Worm (Caenorhabditis elegans) whole organism, L3 larva: Measurements from ENCODE around the gene C18D1.2.

Experiments used
- ZK546.5 ChIP-seq: sonication (generic microtip); optimal IDR thresholded peaks from 2 replicates; lab custom pipeline; 2017; ENCODE audit warnings: missing biosample characterization, missing genetic modification characterization
- elt-2 ChIP-seq: sonication (generic microtip); optimal IDR thresholded peaks from 2 replicates; lab custom pipeline; 2016; ENCODE audit warnings: missing genetic modification reagents, mild to moderate bottlenecking, missing genetic modification characterization, missing compliant biosample characterization
- nhr-12 ChIP-seq: fragments of 150-350 bp; optimal IDR thresholded peaks from 2 replicates; lab custom pipeline; 2014; ENCODE audit warnings: missing biosample characterization, missing genetic modification characterization
- nhr-237 ChIP-seq: fragments of 150-350 bp; optimal IDR thresholded peaks from 2 replicates; lab custom pipeline; 2014; ENCODE audit warnings: missing biosample characterization, missing genetic modification characterization
- nhr-77 ChIP-seq: fragments of 150-350 bp; optimal IDR thresholded peaks from 2 replicates; lab custom pipeline; 2014; ENCODE audit warnings: missing biosample characterization, missing genetic modification characterization
- pha-4 ChIP-seq: fragments of 150-350 bp; optimal IDR thresholded peaks from 2 replicates; lab custom pipeline; 2014; ENCODE audit warnings: missing biosample characterization, missing genetic modification reagents, missing genetic modification characterization
- pqm-1 ChIP-seq: fragments of 150-350 bp; optimal IDR thresholded peaks from 2 replicates; lab custom pipeline; 2017; ENCODE audit warnings: missing biosample characterization, missing genetic modification characterization, inconsistent platforms
- sea-2 ChIP-seq: fragments of 150-350 bp; sonication (generic microtip); optimal IDR thresholded peaks from 4 replicates; lab custom pipeline; 2014; ENCODE audit warnings: missing biosample characterization, missing genetic modification reagents, missing genetic modification characterization
- unc-62 ChIP-seq: fragments of 150-350 bp; sonication (generic microtip); optimal IDR thresholded peaks from 4 replicates; lab custom pipeline; 2014; ENCODE audit warnings: missing biosample characterization, missing genetic modification reagents, missing genetic modification characterization

ce11 chrII:10016013-10016412 is 40.8 kb upstream of the C18D1.2 start, which contains the start of gene lec-2:
- TF ChIP-seq pqm-1 (tag; lab: Kevin White, UChicago) (no peak), nhr-77 (tag; lab: Kevin White, UChicago) (no peak), unc-62 (GFP tag; lab: Kevin White, UChicago) (no peak), nhr-237 (no peak), pha-4 (tag; lab: Kevin White, UChicago) (peak; percentile 54), elt-2 (tag; lab: Kevin White, UChicago) (no peak), nhr-12 (tag; lab: Kevin White, UChicago) (no peak), ZK546.5 (tag; lab: Kevin White, UChicago) (no peak), sea-2 (GFP tag; lab: Kevin White, UChicago) (no peak)
